Worm (Caenorhabditis elegans): Measurements from ENCODE around the gene ZK822.1.

DNA sequence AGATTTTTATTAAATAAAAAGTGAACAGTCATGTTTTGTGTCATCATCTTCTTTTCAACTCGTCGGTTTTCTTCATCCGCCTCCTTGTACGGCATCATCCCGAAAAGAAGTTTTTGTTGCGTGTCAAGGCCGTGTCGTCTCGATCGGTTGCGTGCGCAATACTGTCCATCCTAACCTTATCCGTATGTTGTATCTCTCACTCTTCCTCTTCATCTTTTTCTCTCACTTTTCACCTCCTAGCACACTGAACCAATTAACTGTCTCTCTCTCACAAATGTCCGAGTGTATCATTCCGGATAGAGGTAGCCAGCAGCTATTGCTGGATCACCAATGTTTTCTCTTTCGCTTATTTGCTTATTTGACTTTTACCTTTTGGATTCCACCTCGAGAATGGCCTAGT is 38.5 kb downstream of the ZK822.1 start:
- TF ChIP-seq ztf-23 (GFP tag; IDR thresholded peaks at IDR 0.05), result no peak
- TF ChIP-seq tab-1 (GFP tag; IDR thresholded peaks at IDR 0.05), result no peak
- TF ChIP-seq ztf-29 (GFP tag; IDR thresholded peaks at IDR 0.05), result no peak
- no peak for TF ChIP-seq cog-1 (tag; optimal IDR thresholded peaks at IDR 0.05)

Data from whole organism, midembryonic.